Fruit fly (Drosophila melanogaster) whole organism: ENCODE data around the gene CG11178.

ENCODE experiments used
- Dll ChIP-seq: fragments of >200 bp; optimal IDR thresholded peaks from 2 replicates; lab custom pipeline; 2017
- pan ChIP-seq: fragments of >200 bp; optimal IDR thresholded peaks from 2 replicates; lab custom pipeline; 2017
- psq ChIP-seq: fragments of >200 bp; optimal IDR thresholded peaks from 2 replicates; lab custom pipeline; 2017

DNA sequence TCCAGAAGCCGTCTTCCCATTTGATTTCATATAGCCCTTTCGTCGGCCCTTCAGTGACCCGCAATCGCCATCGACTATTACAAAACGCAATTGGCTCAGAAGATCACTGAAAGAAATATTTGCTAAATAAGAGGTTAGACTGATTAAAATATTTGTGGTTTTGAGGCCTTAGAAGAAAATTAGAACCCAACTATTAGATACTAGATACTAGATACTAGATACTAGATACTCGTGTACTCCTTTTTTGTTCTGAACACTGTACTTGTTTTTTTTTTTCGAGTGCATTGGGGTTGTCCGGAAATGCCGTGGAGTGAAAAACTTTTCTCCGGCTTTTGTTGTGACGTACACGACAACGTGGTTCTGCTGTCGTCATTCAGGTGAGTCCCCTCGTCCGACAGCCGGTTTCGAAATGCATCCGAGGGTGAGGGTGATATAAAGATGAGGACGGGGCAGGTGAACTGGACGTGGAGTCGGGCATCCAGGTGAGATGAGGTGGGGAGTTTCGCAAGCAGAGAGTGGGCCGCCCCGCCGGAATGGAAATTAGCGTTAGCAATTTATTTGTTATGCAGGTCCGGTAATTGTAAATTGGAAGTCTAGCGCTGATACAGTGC lies 24.9 kb downstream of the CG11178 start:
- TF ChIP-seq pan (lab: Kevin White, UChicago) (no peak), psq (lab: Kevin White, UChicago) (no peak), Dll (lab: Kevin White, UChicago) (no peak)
